Fruit fly (Drosophila melanogaster) whole organism, prepupa: ENCODE data around the gene Chrac-14.

ENCODE experiments used
- Blimp-1 ChIP-seq: fragments of 200-800 bp; sonication (Bioruptor generic); optimal IDR thresholded peaks from 3 replicates; lab custom pipeline; 2017; ENCODE audit warnings: missing biosample characterization, missing genetic modification characterization, mild to moderate bottlenecking, moderate library complexity, missing genetic modification reagents
- CG10669 ChIP-seq: fragments of 200-800 bp; sonication (Bioruptor generic); optimal IDR thresholded peaks from 3 replicates; lab custom pipeline; 2018; ENCODE audit warnings: missing biosample characterization, mild to moderate bottlenecking, missing genetic modification characterization, moderate library complexity
- CG11294 ChIP-seq: fragments of 200-800 bp; sonication (Bioruptor generic); IDR thresholded peaks from 2 replicates; pipeline ENCODE4 v1.3.6; 2022; ENCODE audit warnings: missing biosample characterization, missing genetic modification characterization
- CG15336 ChIP-seq: fragments of 200-800 bp; sonication (Bioruptor generic); IDR thresholded peaks from 2 replicates; pipeline ENCODE4 v1.3.6; 2022; ENCODE audit warnings: missing biosample characterization, missing genetic modification characterization
- CG1621 ChIP-seq: fragments of 200-800 bp; sonication (Bioruptor generic); optimal IDR thresholded peaks from 3 replicates; lab custom pipeline; 2018; ENCODE audit warnings: missing biosample characterization, mild to moderate bottlenecking, missing genetic modification characterization
- CG3032 ChIP-seq: fragments of 200-800 bp; optimal IDR thresholded peaks from 2 replicates; lab custom pipeline; 2019; ENCODE audit warnings: missing biosample characterization, mild to moderate bottlenecking, missing genetic modification characterization, moderate library complexity
- CG32006 ChIP-seq: fragments of 200-800 bp; sonication (Bioruptor generic); optimal IDR thresholded peaks from 3 replicates; lab custom pipeline; 2017; ENCODE audit warnings: missing biosample characterization, mild to moderate bottlenecking, missing genetic modification characterization
- CG34406 ChIP-seq: fragments of 200-800 bp; sonication (Bioruptor generic); optimal IDR thresholded peaks from 3 replicates; lab custom pipeline; 2016; ENCODE audit warnings: missing biosample characterization, missing genetic modification characterization
- CG3919 ChIP-seq: fragments of 200-800 bp; sonication (Bioruptor generic); optimal IDR thresholded peaks from 3 replicates; lab custom pipeline; 2016; ENCODE audit warnings: missing biosample characterization, missing genetic modification characterization
- CG4318 ChIP-seq: fragments of 200-800 bp; sonication (Bioruptor generic); optimal IDR thresholded peaks from 3 replicates; lab custom pipeline; 2017; ENCODE audit warnings: missing biosample characterization, mild to moderate bottlenecking, missing genetic modification characterization
- CG6163 ChIP-seq: fragments of 200-800 bp; sonication (Bioruptor generic); IDR thresholded peaks from 3 replicates; pipeline ENCODE4 v1.3.6; 2022; ENCODE audit warnings: missing biosample characterization, missing genetic modification characterization
- CG6792 ChIP-seq: fragments of 200-800 bp; sonication (Bioruptor generic); optimal IDR thresholded peaks from 3 replicates; lab custom pipeline; 2016; ENCODE audit warnings: missing biosample characterization, missing genetic modification characterization
- CG6808 ChIP-seq: fragments of 200-800 bp; sonication (Bioruptor generic); optimal IDR thresholded peaks from 3 replicates; lab custom pipeline; 2017; ENCODE audit warnings: missing biosample characterization, missing genetic modification characterization, mild to moderate bottlenecking, moderate library complexity, missing genetic modification reagents
- CG7368 ChIP-seq: fragments of 200-800 bp; sonication (Bioruptor generic); optimal IDR thresholded peaks from 3 replicates; lab custom pipeline; 2016; ENCODE audit warnings: missing biosample characterization, missing genetic modification characterization
- CG8319 ChIP-seq: fragments of 200-800 bp; sonication (Bioruptor generic); optimal IDR thresholded peaks from 3 replicates; lab custom pipeline; 2016; ENCODE audit warnings: missing biosample characterization, missing genetic modification characterization
- Eip75B ChIP-seq: fragments of 200-800 bp; sonication (Bioruptor generic); optimal IDR thresholded peaks from 3 replicates; lab custom pipeline; 2016; ENCODE audit warnings: missing biosample characterization, missing genetic modification characterization
- Ets21C ChIP-seq: fragments of 200-800 bp; sonication (Bioruptor generic); optimal IDR thresholded peaks from 3 replicates; lab custom pipeline; 2016; ENCODE audit warnings: missing biosample characterization, missing genetic modification characterization
- Gug ChIP-seq: fragments of 200-800 bp; sonication (Bioruptor generic); IDR thresholded peaks from 2 replicates; pipeline ENCODE4 v1.3.6; 2022; ENCODE audit warnings: missing biosample characterization, missing genetic modification characterization
- Hr4 ChIP-seq: fragments of 200-800 bp; sonication (Bioruptor generic); optimal IDR thresholded peaks from 3 replicates; lab custom pipeline; 2016; ENCODE audit warnings: missing biosample characterization, missing genetic modification characterization
- Lpt ChIP-seq: fragments of 200-800 bp; sonication (Bioruptor generic); optimal IDR thresholded peaks from 3 replicates; lab custom pipeline; 2016; ENCODE audit warnings: missing biosample characterization, missing genetic modification characterization
- Met ChIP-seq: fragments of 200-800 bp; sonication (Bioruptor generic); optimal IDR thresholded peaks from 3 replicates; lab custom pipeline; 2016; ENCODE audit warnings: missing biosample characterization, missing genetic modification characterization
- OdsH ChIP-seq: fragments of 200-800 bp; sonication (Bioruptor generic); optimal IDR thresholded peaks from 3 replicates; lab custom pipeline; 2016; ENCODE audit warnings: missing biosample characterization, missing genetic modification characterization
- Smox ChIP-seq: fragments of 200-800 bp; sonication (Bioruptor generic); optimal IDR thresholded peaks from 3 replicates; lab custom pipeline; 2016; ENCODE audit warnings: missing biosample characterization, missing genetic modification characterization
- Sox102F ChIP-seq: fragments of 200-800 bp; sonication (Bioruptor generic); optimal IDR thresholded peaks from 2 replicates; lab custom pipeline; 2016; ENCODE audit warnings: missing biosample characterization, mild to moderate bottlenecking, missing genetic modification characterization
- Sox14 ChIP-seq: fragments of 200-800 bp; sonication (Bioruptor generic); optimal IDR thresholded peaks from 3 replicates; lab custom pipeline; 2016; ENCODE audit warnings: missing biosample characterization, missing genetic modification characterization
- Sox15 ChIP-seq: fragments of 200-800 bp; sonication (Bioruptor generic); optimal IDR thresholded peaks from 3 replicates; lab custom pipeline; 2016; ENCODE audit warnings: missing biosample characterization, missing genetic modification characterization
- acj6 ChIP-seq: fragments of 200-800 bp; sonication (Bioruptor generic); optimal IDR thresholded peaks from 3 replicates; lab custom pipeline; 2016; ENCODE audit warnings: missing biosample characterization, missing genetic modification characterization
- dac ChIP-seq: fragments of 200-800 bp; sonication (Bioruptor generic); optimal IDR thresholded peaks from 2 replicates; lab custom pipeline; 2017; ENCODE audit warnings: missing biosample characterization, mild to moderate bottlenecking, missing genetic modification characterization
- dsx ChIP-seq: fragments of 200-800 bp; optimal IDR thresholded peaks from 3 replicates; lab custom pipeline; 2019; ENCODE audit warnings: missing biosample characterization, mild to moderate bottlenecking, missing genetic modification characterization, moderate library complexity; ENCODE audit not compliant: poor library complexity, severe bottlenecking
- eg ChIP-seq: fragments of 200-800 bp; sonication (Bioruptor generic); IDR thresholded peaks from 3 replicates; pipeline ENCODE4 v1.3.6; 2022; ENCODE audit warnings: missing biosample characterization, missing genetic modification characterization
- fd59A ChIP-seq: fragments of 200-800 bp; sonication (Bioruptor generic); optimal IDR thresholded peaks from 2 replicates; lab custom pipeline; 2017; ENCODE audit warnings: missing biosample characterization, mild to moderate bottlenecking, missing genetic modification characterization, missing genetic modification reagents
- fkh ChIP-seq: fragments of 200-800 bp; sonication (Bioruptor generic); optimal IDR thresholded peaks from 3 replicates; lab custom pipeline; 2017; ENCODE audit warnings: missing biosample characterization, mild to moderate bottlenecking, missing genetic modification characterization, moderate library complexity
- lz ChIP-seq: fragments of 200-800 bp; sonication (Bioruptor generic); optimal IDR thresholded peaks from 3 replicates; lab custom pipeline; 2016; ENCODE audit warnings: missing biosample characterization, missing genetic modification characterization
- net ChIP-seq: fragments of 200-800 bp; sonication (Bioruptor generic); optimal IDR thresholded peaks from 3 replicates; lab custom pipeline; 2016; ENCODE audit warnings: missing biosample characterization, missing genetic modification characterization
- salr ChIP-seq, 2 experiments: fragments of 200-800 bp; sonication (Bioruptor generic); optimal IDR thresholded peaks; 3 replicates each; lab custom pipeline; 2016 to 2018; ENCODE audit warnings: missing biosample characterization in 2 of 2, missing genetic modification characterization in 2 of 2, mild to moderate bottlenecking in 1 of 2
- ss ChIP-seq, 2 experiments: fragments of 200-800 bp; sonication (Bioruptor generic); optimal IDR thresholded peaks; 2 replicates in 1 of 2; 3 replicates in 1 of 2; lab custom pipeline; 2017 to 2018; ENCODE audit warnings: mild to moderate bottlenecking in 2 of 2, missing biosample characterization in 2 of 2, missing genetic modification characterization in 2 of 2, moderate library complexity in 1 of 2
- svp ChIP-seq: fragments of 200-800 bp; sonication (Bioruptor generic); peaks from one replicate; lab custom pipeline; 2016; ENCODE audit warnings: missing biosample characterization, missing genetic modification characterization
- topi ChIP-seq: fragments of 200-800 bp; sonication (Bioruptor generic); optimal IDR thresholded peaks from 3 replicates; lab custom pipeline; 2016; ENCODE audit warnings: missing biosample characterization, missing genetic modification characterization
- vri ChIP-seq: fragments of 200-800 bp; sonication (Bioruptor generic); optimal IDR thresholded peaks from 3 replicates; lab custom pipeline; 2016; ENCODE audit warnings: missing biosample characterization, mild to moderate bottlenecking, missing genetic modification characterization

The Chrac-14 gene

DNA sequence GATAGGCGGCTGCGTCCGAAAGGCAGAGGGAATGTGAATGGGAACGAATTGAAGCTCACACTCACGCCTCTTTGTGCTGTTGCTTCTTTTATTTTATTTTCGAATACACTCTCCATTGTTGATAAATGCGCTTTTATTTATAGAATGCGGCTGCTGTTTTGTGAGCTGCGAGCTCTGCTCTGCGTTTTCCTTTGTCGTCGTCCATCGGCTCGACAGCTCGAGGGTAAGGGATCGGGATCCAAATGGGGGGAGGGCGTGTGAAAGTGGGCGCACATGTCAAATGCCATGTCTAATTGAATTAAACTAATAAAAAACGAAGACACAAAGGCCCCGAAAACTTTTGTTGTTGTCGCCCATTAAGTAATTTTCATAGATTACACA, 13.1 kb upstream of the Chrac-14 start:
- TF ChIP-seq CG3919 (GFP tag; lab: Kevin White, UChicago) (no peak), fkh (GFP tag; lab: Kevin White, UChicago) (no peak), vri (GFP tag; lab: Kevin White, UChicago) (peak; percentile 6), CG3032 (tag; lab: Kevin White, UChicago) (no peak), eg (GFP tag; lab: Robert Waterston, UW) (no peak), fd59A (no peak), Eip75B (GFP tag; lab: Kevin White, UChicago) (no peak), Blimp-1 (GFP tag; lab: Kevin White, UChicago) (no peak), dac (no peak), CG7368 (GFP tag; lab: Kevin White, UChicago) (no peak), Lpt (GFP tag; lab: Kevin White, UChicago) (no peak), Ets21C (GFP tag; lab: Kevin White, UChicago) (no peak), Sox102F (GFP tag; lab: Kevin White, UChicago) (no peak), dsx (GFP tag; lab: Kevin White, UChicago) (no peak), CG6163 (GFP tag; lab: Robert Waterston, UW) (peak; percentile 37; the same call in 1 of the 3 replicates), CG32006 (GFP tag; lab: Kevin White, UChicago) (no peak), svp (GFP tag; lab: Kevin White, UChicago) (peak; percentile 81), CG10669 (GFP tag; lab: Kevin White, UChicago) (no peak), CG6792 (GFP tag; lab: Kevin White, UChicago) (no peak), salr (GFP tag; optimal IDR thresholded peaks at IDR 0.05; lab: Kevin White, UChicago) (no peak), CG34406 (GFP tag; lab: Kevin White, UChicago) (no peak), ss (GFP tag; optimal IDR thresholded peaks at IDR 0.05; lab: Kevin White, UChicago) (peak in 1 of 2 experiments; percentile 40), Sox14 (GFP tag; lab: Kevin White, UChicago) (peak; percentile 80), Smox (GFP tag; lab: Kevin White, UChicago) (no peak), OdsH (no peak), lz (GFP tag; lab: Kevin White, UChicago) (no peak), Sox15 (GFP tag; lab: Kevin White, UChicago) (no peak), Met (GFP tag; lab: Kevin White, UChicago) (no peak), CG4318 (no peak), Hr4 (GFP tag; lab: Kevin White, UChicago) (no peak), Gug (no peak), topi (GFP tag; lab: Kevin White, UChicago) (no peak), net (GFP tag; lab: Kevin White, UChicago) (no peak), CG6808 (GFP tag; lab: Kevin White, UChicago) (no peak)
- TF ChIP-seq, all 60 proteins: peak for 5

DNA sequence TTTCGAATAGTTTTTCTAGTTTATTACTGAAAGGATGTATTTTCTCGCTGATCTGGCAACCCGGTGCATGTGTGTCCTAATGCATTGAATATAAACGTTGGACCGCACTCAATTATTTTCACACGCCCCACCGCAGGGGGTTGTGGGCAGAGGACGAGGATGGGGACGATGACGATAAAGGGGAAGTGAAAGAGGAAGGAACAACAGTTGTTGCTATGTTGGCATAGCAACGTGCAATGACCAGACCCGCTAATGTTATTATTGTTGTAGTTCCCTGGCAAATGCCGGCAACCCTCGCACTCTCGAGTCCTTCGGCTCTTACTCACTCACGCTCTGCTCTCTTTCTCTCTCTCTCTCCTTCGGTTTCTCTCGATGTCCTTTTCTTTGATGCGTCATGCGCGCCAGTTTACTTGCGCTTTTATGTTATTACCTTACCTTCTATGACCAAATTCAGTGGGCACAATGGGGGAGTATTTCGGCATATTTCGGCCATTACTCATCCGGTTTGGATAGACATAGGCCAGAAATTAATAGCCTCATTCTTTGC, 12.5 kb upstream of the Chrac-14 start:
- TF ChIP-seq CG6792 (GFP tag; lab: Kevin White, UChicago) (no peak), dsx (GFP tag; lab: Kevin White, UChicago) (no peak), CG32006 (GFP tag; lab: Kevin White, UChicago) (no peak), Gug (no peak), OdsH (no peak), CG15336 (GFP tag; lab: Robert Waterston, UW) (no peak), Smox (GFP tag; lab: Kevin White, UChicago) (no peak), eg (GFP tag; lab: Robert Waterston, UW) (no peak)

DNA sequence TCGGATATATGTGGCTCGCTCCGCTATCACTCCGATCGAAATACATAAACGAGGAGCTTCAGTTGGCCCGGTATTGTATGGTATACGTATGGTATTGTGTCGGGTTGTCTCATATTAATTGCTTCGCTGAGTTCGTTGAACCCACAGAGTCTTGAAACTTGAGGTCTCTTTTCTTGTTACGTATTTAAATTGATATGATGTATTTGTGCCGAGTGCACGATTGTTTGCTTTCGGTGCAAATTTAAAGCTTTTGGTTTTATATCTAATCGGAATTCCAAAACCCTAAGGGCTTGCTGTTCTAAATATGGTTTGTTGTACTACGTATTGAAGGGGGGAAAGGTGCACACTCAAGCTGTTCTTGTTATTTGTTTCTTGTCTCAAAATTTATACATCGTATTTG, 12.0 kb upstream of the Chrac-14 start:
- TF ChIP-seq OdsH (no peak), acj6 (GFP tag; lab: Kevin White, UChicago) (no peak), vri (GFP tag; lab: Kevin White, UChicago) (peak; percentile 68), Smox (GFP tag; lab: Kevin White, UChicago) (no peak), CG8319 (no peak), CG1621 (tag; lab: Kevin White, UChicago) (no peak), CG34406 (GFP tag; lab: Kevin White, UChicago) (no peak), CG11294 (GFP tag; lab: Robert Waterston, UW) (no peak), CG6163 (GFP tag; lab: Robert Waterston, UW) (no peak)
